Worm (Caenorhabditis elegans) whole organism, young adult: ENCODE data around the gene C06G4.6.

Experiments used
- B0019.2 ChIP-seq: fragments of 200-800 bp; sonication (Bioruptor generic); conservative IDR thresholded peaks from 2 replicates; pipeline ENCODE4 v1.3.6; 2022; ENCODE audit warnings: missing genetic modification reagents, missing genetic modification characterization, missing compliant biosample characterization
- F33H1.4 ChIP-seq: fragments of 200-800 bp; sonication (Bioruptor generic); IDR thresholded peaks from 2 replicates; pipeline ENCODE4 v1.3.6; 2022; ENCODE audit warnings: missing genetic modification reagents, missing genetic modification characterization, missing compliant biosample characterization
- F39B2.1 ChIP-seq: fragments of 200-800 bp; sonication (Bioruptor generic); IDR thresholded peaks from 2 replicates; pipeline ENCODE4 v1.3.6; 2022; ENCODE audit warnings: missing genetic modification reagents, missing genetic modification characterization, missing compliant biosample characterization
- K11D2.4 ChIP-seq: fragments of 200-800 bp; sonication (Bioruptor generic); IDR thresholded peaks from 2 replicates; pipeline ENCODE4 v1.3.6; 2022; ENCODE audit warnings: missing genetic modification reagents, missing genetic modification characterization, missing compliant biosample characterization
- ccch-3 ChIP-seq: fragments of 200-800 bp; sonication (Bioruptor generic); optimal IDR thresholded peaks from 2 replicates; lab custom pipeline; 2018; ENCODE audit warnings: mild to moderate bottlenecking, missing genetic modification characterization, missing compliant biosample characterization
- cebp-2 ChIP-seq: fragments of 200-800 bp; sonication (Bioruptor generic); IDR thresholded peaks from 2 replicates; pipeline ENCODE4 v1.3.6; 2022; ENCODE audit warnings: missing genetic modification characterization, missing compliant biosample characterization
- efl-1 ChIP-seq: fragments of 150-350 bp; optimal IDR thresholded peaks from 2 replicates; lab custom pipeline; 2014; ENCODE audit warnings: missing biosample characterization, missing genetic modification reagents, missing genetic modification characterization
- egl-18 ChIP-seq: fragments of 200-800 bp; sonication (Bioruptor generic); IDR thresholded peaks from 2 replicates; pipeline ENCODE4 v1.3.6; 2022; ENCODE audit warnings: missing genetic modification reagents, missing genetic modification characterization, missing compliant biosample characterization
- egrh-3 ChIP-seq: fragments of 200-800 bp; sonication (Bioruptor generic); IDR thresholded peaks from 2 replicates; pipeline ENCODE4 v1.3.6; 2022; ENCODE audit warnings: missing genetic modification reagents, missing genetic modification characterization, missing compliant biosample characterization
- hmg-1.2 ChIP-seq: fragments of 200-800 bp; sonication (Bioruptor generic); IDR thresholded peaks from 2 replicates; pipeline ENCODE4 v1.3.6; 2022; ENCODE audit warnings: missing genetic modification reagents, missing genetic modification characterization, missing compliant biosample characterization
- hmg-20 ChIP-seq: fragments of 200-800 bp; sonication (Bioruptor generic); IDR thresholded peaks from 2 replicates; pipeline ENCODE4 v1.3.6; 2022; ENCODE audit warnings: missing genetic modification reagents, missing genetic modification characterization, missing compliant biosample characterization
- lin-35 ChIP-seq, 3 experiments: fragments of 150-350 bp in 2 of 3; sonication (generic microtip) in 1 of 3; optimal IDR thresholded peaks; 2 replicates each; lab custom pipeline; 2014 to 2018; ENCODE audit warnings: missing biosample characterization in 3 of 3, missing genetic modification characterization in 3 of 3, missing genetic modification reagents in 3 of 3
- lsl-1 ChIP-seq: fragments of 200-800 bp; sonication (Bioruptor generic); optimal IDR thresholded peaks from 2 replicates; lab custom pipeline; 2018; ENCODE audit warnings: mild to moderate bottlenecking, missing genetic modification characterization, moderate library complexity, missing compliant biosample characterization
- madf-3 ChIP-seq: fragments of 200-800 bp; sonication (Bioruptor generic); IDR thresholded peaks from 2 replicates; pipeline ENCODE4 v1.3.6; 2022; ENCODE audit warnings: missing genetic modification reagents, missing genetic modification characterization, missing compliant biosample characterization
- madf-6 ChIP-seq: fragments of 200-800 bp; sonication (Bioruptor generic); IDR thresholded peaks from 2 replicates; pipeline ENCODE4 v1.3.6; 2022; ENCODE audit warnings: missing genetic modification reagents, missing genetic modification characterization, missing compliant biosample characterization
- madf-8 ChIP-seq: fragments of 200-800 bp; sonication (Bioruptor generic); conservative IDR thresholded peaks from 2 replicates; pipeline ENCODE4 v1.3.6; 2022; ENCODE audit warnings: missing genetic modification reagents, missing genetic modification characterization, missing compliant biosample characterization
- mxl-1 ChIP-seq: sonication (generic microtip); optimal IDR thresholded peaks from 2 replicates; lab custom pipeline; 2016; ENCODE audit warnings: missing genetic modification characterization, missing compliant biosample characterization
- nfya-2 ChIP-seq: fragments of 200-800 bp; sonication (Bioruptor generic); IDR thresholded peaks from 2 replicates; pipeline ENCODE4 v1.3.6; 2022; ENCODE audit warnings: missing genetic modification reagents, missing genetic modification characterization, missing compliant biosample characterization
- nfyb-1 ChIP-seq: fragments of 200-800 bp; sonication (Bioruptor generic); IDR thresholded peaks from 2 replicates; pipeline ENCODE4 v1.3.6; 2022; ENCODE audit warnings: missing genetic modification reagents, missing genetic modification characterization, missing compliant biosample characterization
- nhr-27 ChIP-seq: fragments of 200-800 bp; sonication (Bioruptor generic); optimal IDR thresholded peaks from 2 replicates; lab custom pipeline; 2018; ENCODE audit warnings: mild to moderate bottlenecking, missing genetic modification characterization, moderate library complexity, missing compliant biosample characterization
- rpc-1 ChIP-seq, 2 experiments: fragments of 150-350 bp in 1 of 2; sonication (generic microtip) in 1 of 2; optimal IDR thresholded peaks; 2 replicates each; lab custom pipeline; 2014 to 2018; ENCODE audit warnings: missing biosample characterization in 1 of 2, missing genetic modification characterization in 1 of 2, missing genetic modification reagents in 1 of 2, missing genotype in 1 of 2
- snpc-1.1 ChIP-seq: sonication (generic microtip); optimal IDR thresholded peaks from 2 replicates; lab custom pipeline; 2017; ENCODE audit warnings: missing genetic modification characterization, mild to moderate bottlenecking, missing compliant biosample characterization, antibody characterized with exemption, moderate library complexity, missing genotype, missing genetic modification reagents; ENCODE audit not compliant: insufficient read depth
- snpc-3.4 ChIP-seq: sonication (generic microtip); optimal IDR thresholded peaks from 2 replicates; lab custom pipeline; 2017; ENCODE audit warnings: missing genetic modification characterization, mild to moderate bottlenecking, missing compliant biosample characterization, antibody characterized with exemption, moderate library complexity, missing genotype, missing genetic modification reagents
- snpc-4 ChIP-seq, 5 experiments: fragments of 150-350 bp in 1 of 5; sonication (generic microtip) in 4 of 5; optimal IDR thresholded peaks; 2 replicates each; lab custom pipeline; 2014 to 2018; ENCODE audit warnings: missing genetic modification characterization in 5 of 5, missing biosample characterization in 3 of 5, antibody characterized with exemption in 2 of 5, mild to moderate bottlenecking in 2 of 5, missing compliant biosample characterization in 2 of 5, missing genotype in 2 of 5, moderate library complexity in 2 of 5, missing genetic modification reagents in 1 of 5
- tbp1 ChIP-seq: fragments of 200-800 bp; sonication (Bioruptor generic); optimal IDR thresholded peaks from 2 replicates; lab custom pipeline; 2018; ENCODE audit warnings: mild to moderate bottlenecking, missing genetic modification characterization, missing compliant biosample characterization
- unc-130 ChIP-seq: sonication (generic microtip); optimal IDR thresholded peaks from 2 replicates; lab custom pipeline; 2016; ENCODE audit warnings: missing genetic modification reagents, missing genetic modification characterization, missing compliant biosample characterization
- xnd-1 ChIP-seq: sonication (generic microtip); optimal IDR thresholded peaks from 2 replicates; lab custom pipeline; 2016; ENCODE audit warnings: missing genotype, missing genetic modification reagents, missing genetic modification characterization, missing compliant biosample characterization
- zfh-2 ChIP-seq: fragments of 200-800 bp; sonication (Bioruptor generic); conservative IDR thresholded peaks from 2 replicates; pipeline ENCODE4 v1.3.6; 2022; ENCODE audit warnings: missing genetic modification reagents, missing genetic modification characterization, missing compliant biosample characterization
- ztf-28 ChIP-seq: fragments of 200-800 bp; sonication (Bioruptor generic); IDR thresholded peaks from 2 replicates; pipeline ENCODE4 v1.3.6; 2022; ENCODE audit warnings: missing genetic modification reagents, missing genetic modification characterization, missing compliant biosample characterization
- ztf-6 ChIP-seq: fragments of 200-800 bp; sonication (Bioruptor generic); IDR thresholded peaks from 2 replicates; pipeline ENCODE4 v1.3.6; 2022; ENCODE audit warnings: missing genetic modification reagents, missing genetic modification characterization, missing compliant biosample characterization

Gene C06G4.6

DNA sequence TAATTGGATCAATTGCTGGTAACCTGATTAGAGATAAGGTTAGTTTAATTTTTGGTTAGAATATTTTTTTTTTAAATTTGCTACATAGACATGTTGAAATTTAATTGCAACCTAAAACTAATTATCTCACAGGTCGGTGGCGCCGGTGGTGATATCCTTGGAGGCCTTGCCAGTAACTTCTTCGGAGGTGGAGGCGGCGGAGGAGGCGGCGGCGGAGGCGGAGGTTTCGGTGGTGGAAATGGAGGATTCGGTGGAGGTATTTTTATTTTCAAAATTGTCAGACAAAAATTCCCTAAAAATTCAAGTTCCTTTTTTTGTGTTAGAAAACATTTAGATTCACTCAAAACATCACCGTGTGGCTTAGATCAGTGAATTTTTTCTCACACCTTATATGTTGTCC lies 23.0 kb upstream of the C06G4.6 start:
- TF ChIP-seq madf-6 (GFP tag; lab: Robert Waterston, UW) = peak; percentile 31; the same call in 1 of the 2 replicates
- TF ChIP-seq nfyb-1 (GFP tag; lab: Robert Waterston, UW) = no peak
- peak; percentile 65 for TF ChIP-seq zfh-2

DNA sequence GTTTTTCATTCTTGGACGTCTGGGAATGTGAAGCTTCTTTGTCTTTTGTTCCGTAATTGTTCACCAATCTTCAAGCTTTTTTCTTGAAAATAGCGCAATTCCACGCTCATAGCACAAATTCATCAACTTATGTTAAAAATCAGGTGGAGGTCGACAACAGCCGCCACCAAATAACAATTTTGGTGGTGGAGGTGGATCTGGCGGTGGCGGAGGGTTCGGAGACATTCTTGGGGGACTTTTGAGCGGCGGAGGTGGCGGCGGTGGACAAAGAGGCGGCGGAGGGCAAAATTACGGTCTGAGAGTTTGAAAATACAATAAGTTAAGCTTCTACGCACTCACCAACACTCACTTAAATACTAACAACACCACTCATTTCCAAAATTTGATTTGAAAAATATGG lies 22.3 kb upstream of the C06G4.6 start:
- TF ChIP-seq egrh-3 (GFP tag; lab: Robert Waterston, UW) (peak; percentile 8; the same call in 1 of the 2 replicates), F39B2.1 (GFP tag; lab: Robert Waterston, UW) (no peak), efl-1 (GFP tag; lab: Kevin White, UChicago) (no peak), zfh-2 (peak; percentile 65), nfya-2 (no peak), ztf-6 (0 out of 2 replicates have a peak, but pooled peaks have one; percentile 16)
- TF ChIP-seq, all 124 proteins: peak for 3

DNA sequence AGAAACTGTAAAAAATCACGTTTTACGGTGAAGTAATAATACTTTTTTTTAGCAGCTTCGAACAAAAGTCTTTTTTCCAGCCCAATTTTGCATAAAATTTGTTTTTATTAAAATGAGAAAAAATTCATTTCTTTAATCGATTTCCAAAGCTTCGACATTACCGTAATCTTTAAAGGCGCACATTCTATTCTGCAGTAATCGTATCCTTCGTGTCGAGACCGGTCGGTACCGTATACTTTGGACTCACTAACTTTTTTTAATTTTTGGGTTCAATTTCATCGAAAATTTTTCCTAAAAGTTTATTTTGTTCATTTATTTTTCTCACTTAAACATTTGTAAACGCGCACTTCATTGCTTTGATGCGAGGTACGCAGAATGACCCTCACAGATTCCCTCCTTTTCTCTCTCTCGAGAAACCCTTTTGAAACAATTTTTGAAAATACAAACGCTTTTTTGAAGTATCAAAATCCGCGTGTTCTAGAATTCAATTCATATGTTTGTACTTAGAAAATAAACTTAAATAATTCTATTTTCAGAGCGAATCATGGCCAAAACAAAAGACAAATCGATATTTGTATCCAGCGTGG lies 17.5 kb upstream of the C06G4.6 start, which contains the start of gene hrpk-2:
TSS of gene hrpk-2 (plus strand) at position 537 of the 587 bp plus-strand sequence.
- TF ChIP-seq lin-35 (GFP tag; optimal IDR thresholded peaks at IDR 0.05; lab: Kevin White, UChicago) (no peak), B0019.2 (GFP tag; lab: Robert Waterston, UW) (peak; percentile 19; the same call in 1 of the 2 replicates), ztf-28 (GFP tag; lab: Robert Waterston, UW) (no peak), xnd-1 (tag; lab: Kevin White, UChicago) (peak; percentile 27), snpc-3.4 (tag; lab: Kevin White, UChicago) (peak; percentile 28), nhr-27 (no peak), tbp1 (GFP tag; lab: Kevin White, UChicago) (no peak), F33H1.4 (peak; percentile 73), unc-130 (GFP tag; lab: Kevin White, UChicago) (no peak), K11D2.4 (no peak), lsl-1 (GFP tag; lab: Kevin White, UChicago) (peak; percentile 81), cebp-2 (no peak), madf-6 (GFP tag; lab: Robert Waterston, UW) (peak; percentile 65; the same call in 1 of the 2 replicates)

DNA sequence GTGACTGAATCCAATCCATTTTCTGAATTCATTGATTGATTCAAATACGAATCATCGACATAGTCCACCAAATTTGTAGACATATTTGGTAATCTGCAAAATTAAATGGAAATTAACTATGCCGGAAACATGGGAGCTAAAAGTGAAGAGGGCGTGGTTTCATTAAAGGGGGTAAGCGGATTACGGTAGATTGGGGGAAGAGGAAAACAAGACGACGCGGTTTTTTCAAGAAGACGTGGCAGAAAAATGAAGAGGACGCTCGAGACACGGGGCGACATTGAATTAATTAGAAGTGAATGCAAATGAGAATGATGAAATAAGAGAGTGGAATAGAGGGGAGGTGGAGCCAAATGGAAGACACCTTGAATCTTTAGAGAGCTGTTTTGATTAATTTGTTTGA lies 7.8 kb upstream of the C06G4.6 start, which contains the start of gene npr-17:
TSS of gene npr-17 (minus strand) at position 101 of the 400 bp plus-strand sequence.
- TF ChIP-seq ccch-3 (GFP tag; lab: Kevin White, UChicago) = no peak

ce11 chrIII:7997447-7998046 lies 6.6 kb upstream of the C06G4.6 start:
- TF ChIP-seq egl-18 = no peak
- no peak for TF ChIP-seq madf-8 (GFP tag; lab: Robert Waterston, UW)
- no peak for TF ChIP-seq snpc-4 (GFP tag; optimal IDR thresholded peaks at IDR 0.05; lab: Kevin White, UChicago)
- TF ChIP-seq snpc-4 (tag; optimal IDR thresholded peaks at IDR 0.05; lab: Kevin White, UChicago) = peak in 2 of 4 experiments; percentile 77 to 89
- no peak for TF ChIP-seq rpc-1 (optimal IDR thresholded peaks at IDR 0.05; lab: Kevin White, UChicago)
- no peak for TF ChIP-seq rpc-1 (tag; optimal IDR thresholded peaks at IDR 0.05; lab: Kevin White, UChicago)
- TF ChIP-seq snpc-1.1 (tag; lab: Kevin White, UChicago) = peak; percentile 61
- TF ChIP-seq madf-3 = no peak
- no peak for TF ChIP-seq hmg-20 (GFP tag; lab: Robert Waterston, UW)
- no peak for TF ChIP-seq mxl-1 (tag; lab: Kevin White, UChicago)
- TF ChIP-seq hmg-1.2 = peak; percentile 48; the same call in 1 of the 2 replicates
